Worm (Caenorhabditis elegans): ENCODE measurements around the gene Y47G7B.2.

DNA sequence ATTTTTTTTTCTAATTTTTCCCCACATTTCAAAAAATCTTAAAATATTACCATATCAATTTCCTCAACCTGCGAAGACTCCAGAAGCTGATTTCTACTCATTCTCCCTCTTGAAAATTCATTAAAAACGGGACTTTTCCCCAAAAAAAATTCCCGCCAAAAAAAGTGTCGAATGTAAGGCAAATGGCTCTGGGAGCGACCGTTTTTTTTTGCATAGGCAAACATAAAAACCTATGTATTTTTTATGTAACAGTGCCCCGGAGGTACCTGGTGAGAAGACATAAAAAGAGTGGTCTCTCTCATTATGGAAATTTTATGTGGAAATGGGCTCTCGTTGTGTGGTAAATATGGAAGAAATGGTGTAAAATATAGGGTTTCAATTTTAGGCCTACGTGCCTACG is 23.6 kb downstream of the Y47G7B.2 start, which contains the start of gene ceh-87:
- TF ChIP-seq elt-2 (tag; optimal IDR thresholded peaks at IDR 0.05) (no peak), ama-1 (optimal IDR thresholded peaks at IDR 0.05) (no peak), pha-4 (tag; optimal IDR thresholded peaks at IDR 0.05) (no peak), snpc-4 (tag; optimal IDR thresholded peaks at IDR 0.05) (no peak), mdl-1 (tag; optimal IDR thresholded peaks at IDR 0.05) (no peak), elt-3 (tag; optimal IDR thresholded peaks at IDR 0.05) (no peak), zag-1 (tag; optimal IDR thresholded peaks at IDR 0.05) (no peak), unc-39 (tag; optimal IDR thresholded peaks at IDR 0.05) (no peak), nhr-28 (tag; optimal IDR thresholded peaks at IDR 0.05) (no peak), nhr-77 (tag; optimal IDR thresholded peaks at IDR 0.05) (no peak), nhr-237 (tag; optimal IDR thresholded peaks at IDR 0.05) (no peak), elt-1 (tag; optimal IDR thresholded peaks at IDR 0.05) (no peak), ztf-4 (tag; optimal IDR thresholded peaks at IDR 0.05) (no peak), R02D3.7 (tag; optimal IDR thresholded peaks at IDR 0.05) (no peak)

All from whole organism, L3 larva.